Fruit fly (Drosophila melanogaster): ENCODE data around the gene Bub1.

dm6 chr2L:5299628-5299986 is 20.9 kb downstream of the Bub1 start:
- TF ChIP-seq Sin3A (optimal IDR thresholded peaks at IDR 0.05), result no peak
- no peak for TF ChIP-seq h (optimal IDR thresholded peaks at IDR 0.05)
- TF ChIP-seq insv (optimal IDR thresholded peaks at IDR 0.05), result no peak
- no peak for TF ChIP-seq ttk (optimal IDR thresholded peaks at IDR 0.05)
- no peak for TF ChIP-seq psq (optimal IDR thresholded peaks at IDR 0.05)
- TF ChIP-seq Myc (optimal IDR thresholded peaks at IDR 0.05), result no peak
